Worm (Caenorhabditis elegans) whole organism, midembryonic: ENCODE measurements around the gene R06F6.8.

ENCODE experiments used
- T22C8.4 ChIP-seq: fragments of 200-800 bp; sonication (Bioruptor generic); IDR thresholded peaks from 2 replicates; pipeline ENCODE4 v1.3.6; 2022; ENCODE audit warnings: missing genetic modification characterization, missing compliant biosample characterization
- cog-1 ChIP-seq: sonication (generic microtip); optimal IDR thresholded peaks from 2 replicates; lab custom pipeline; 2016; ENCODE audit warnings: missing genetic modification characterization, missing compliant biosample characterization
- flt-1 ChIP-seq: fragments of 200-800 bp; sonication (Bioruptor generic); IDR thresholded peaks from 2 replicates; pipeline ENCODE4 v1.3.6; 2022; ENCODE audit warnings: missing genetic modification characterization, missing compliant biosample characterization
- klf-2 ChIP-seq: fragments of 200-800 bp; sonication (Bioruptor generic); conservative IDR thresholded peaks from 2 replicates; pipeline ENCODE4 v1.3.6; 2022; ENCODE audit warnings: missing genetic modification reagents, missing genetic modification characterization, missing compliant biosample characterization
- med-1 ChIP-seq: sonication (generic microtip); optimal IDR thresholded peaks from 2 replicates; lab custom pipeline; 2017; ENCODE audit warnings: missing genetic modification characterization, mild to moderate bottlenecking, missing compliant biosample characterization, antibody characterized with exemption, missing genetic modification reagents; ENCODE audit not compliant: insufficient read depth
- ref-1 ChIP-seq: fragments of 200-800 bp; sonication (Bioruptor generic); conservative IDR thresholded peaks from 2 replicates; pipeline ENCODE4 v1.3.6; 2022; ENCODE audit warnings: missing genetic modification reagents, missing genetic modification characterization, missing compliant biosample characterization
- tab-1 ChIP-seq: fragments of 200-800 bp; sonication (Bioruptor generic); IDR thresholded peaks from 2 replicates; pipeline ENCODE4 v1.3.6; 2022; ENCODE audit warnings: missing genetic modification characterization, missing compliant biosample characterization
- ztf-23 ChIP-seq: fragments of 200-800 bp; sonication (Bioruptor generic); IDR thresholded peaks from 2 replicates; pipeline ENCODE4 v1.3.6; 2022; ENCODE audit warnings: missing genetic modification reagents, missing genetic modification characterization, missing compliant biosample characterization
- ztf-29 ChIP-seq: fragments of 200-800 bp; sonication (Bioruptor generic); IDR thresholded peaks from 2 replicates; pipeline ENCODE4 v1.3.6; 2022; ENCODE audit warnings: missing genetic modification reagents, missing genetic modification characterization, missing compliant biosample characterization

- TF ChIP-seq tab-1 (GFP tag; lab: Robert Waterston, UW), result no peak
- TF ChIP-seq ref-1, result no peak
- TF ChIP-seq klf-2 (GFP tag; lab: Robert Waterston, UW), result no peak
- no peak for TF ChIP-seq ztf-29 (GFP tag; lab: Robert Waterston, UW)
- no peak for TF ChIP-seq ztf-23
- no peak for TF ChIP-seq flt-1
- no peak for TF ChIP-seq cog-1
- no peak for TF ChIP-seq T22C8.4
- no peak for TF ChIP-seq med-1 (GFP tag; lab: Kevin White, UChicago)
These were observed 42.1 kb upstream of the R06F6.8 start for ce11 chrII:10861723-10862486.
